Worm (Caenorhabditis elegans) whole organism, midembryonic: ENCODE measurements around the gene F40G9.9.

Source experiments
- T22C8.4 ChIP-seq: fragments of 200-800 bp; sonication (Bioruptor generic); IDR thresholded peaks from 2 replicates; pipeline ENCODE4 v1.3.6; 2022; ENCODE audit warnings: missing genetic modification characterization, missing compliant biosample characterization
- cog-1 ChIP-seq: sonication (generic microtip); optimal IDR thresholded peaks from 2 replicates; lab custom pipeline; 2016; ENCODE audit warnings: missing genetic modification characterization, missing compliant biosample characterization
- flt-1 ChIP-seq: fragments of 200-800 bp; sonication (Bioruptor generic); IDR thresholded peaks from 2 replicates; pipeline ENCODE4 v1.3.6; 2022; ENCODE audit warnings: missing genetic modification characterization, missing compliant biosample characterization
- klf-2 ChIP-seq: fragments of 200-800 bp; sonication (Bioruptor generic); conservative IDR thresholded peaks from 2 replicates; pipeline ENCODE4 v1.3.6; 2022; ENCODE audit warnings: missing genetic modification reagents, missing genetic modification characterization, missing compliant biosample characterization
- med-1 ChIP-seq: sonication (generic microtip); optimal IDR thresholded peaks from 2 replicates; lab custom pipeline; 2017; ENCODE audit warnings: missing genetic modification characterization, mild to moderate bottlenecking, missing compliant biosample characterization, antibody characterized with exemption, missing genetic modification reagents; ENCODE audit not compliant: insufficient read depth
- ref-1 ChIP-seq: fragments of 200-800 bp; sonication (Bioruptor generic); conservative IDR thresholded peaks from 2 replicates; pipeline ENCODE4 v1.3.6; 2022; ENCODE audit warnings: missing genetic modification reagents, missing genetic modification characterization, missing compliant biosample characterization
- tab-1 ChIP-seq: fragments of 200-800 bp; sonication (Bioruptor generic); IDR thresholded peaks from 2 replicates; pipeline ENCODE4 v1.3.6; 2022; ENCODE audit warnings: missing genetic modification characterization, missing compliant biosample characterization
- ztf-23 ChIP-seq: fragments of 200-800 bp; sonication (Bioruptor generic); IDR thresholded peaks from 2 replicates; pipeline ENCODE4 v1.3.6; 2022; ENCODE audit warnings: missing genetic modification reagents, missing genetic modification characterization, missing compliant biosample characterization
- ztf-29 ChIP-seq: fragments of 200-800 bp; sonication (Bioruptor generic); IDR thresholded peaks from 2 replicates; pipeline ENCODE4 v1.3.6; 2022; ENCODE audit warnings: missing genetic modification reagents, missing genetic modification characterization, missing compliant biosample characterization

The F40G9.9 gene

DNA sequence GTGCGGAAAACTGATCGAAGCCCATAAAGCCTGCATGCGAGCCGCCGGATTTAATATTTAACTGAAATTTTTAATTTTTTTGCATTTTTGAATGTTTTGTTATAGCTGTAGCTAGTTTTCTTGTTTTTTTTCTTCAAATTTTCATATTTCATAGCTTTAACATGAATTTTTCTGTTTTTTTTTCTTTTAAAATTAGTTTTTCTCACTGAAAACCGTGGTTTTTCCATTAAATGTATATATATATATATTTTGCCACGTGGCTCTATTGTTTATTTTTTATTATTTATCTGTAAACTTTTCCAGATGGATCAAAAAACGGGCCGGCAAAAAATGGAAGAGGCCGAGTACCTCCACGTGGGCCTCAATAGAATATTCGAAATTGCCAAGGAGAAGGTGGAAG, 20.3 kb upstream of the F40G9.9 start, which contains the start of gene sec-20:
sec-20 (plus strand) TSS at position 301 of the 400 bp plus-strand sequence.
- TF ChIP-seq med-1 (GFP tag; lab: Kevin White, UChicago), result no peak
- TF ChIP-seq ref-1 (GFP tag; lab: Robert Waterston, UW), result no peak
- no peak for TF ChIP-seq cog-1 (tag; lab: Kevin White, UChicago)

DNA sequence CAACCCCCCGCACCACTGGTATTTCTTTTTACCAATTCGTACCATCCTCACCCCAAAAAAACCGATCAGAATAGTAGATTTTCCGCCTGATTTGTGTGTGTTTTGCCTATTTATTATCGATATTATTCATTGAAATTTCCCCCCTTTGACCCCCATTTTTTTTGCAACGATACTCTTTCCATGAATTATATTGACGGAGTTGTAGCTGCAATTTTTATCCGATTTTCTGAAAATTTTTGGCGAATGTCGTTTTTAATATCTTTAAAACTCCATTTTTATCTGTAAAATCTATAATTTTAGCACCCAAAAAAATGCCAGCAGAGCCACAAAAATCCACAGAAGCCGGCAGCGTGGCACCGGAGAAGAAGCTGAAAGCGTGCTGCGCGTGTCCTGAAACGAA, 19.2 kb upstream of the F40G9.9 start, which contains the start of gene cox-17:
cox-17 (plus strand) TSS at position 301 of the 400 bp plus-strand sequence.
- TF ChIP-seq med-1 (GFP tag; lab: Kevin White, UChicago) (no peak), flt-1 (GFP tag; lab: Robert Waterston, UW) (no peak), T22C8.4 (no peak), ref-1 (GFP tag; lab: Robert Waterston, UW) (no peak), cog-1 (tag; lab: Kevin White, UChicago) (no peak)

DNA sequence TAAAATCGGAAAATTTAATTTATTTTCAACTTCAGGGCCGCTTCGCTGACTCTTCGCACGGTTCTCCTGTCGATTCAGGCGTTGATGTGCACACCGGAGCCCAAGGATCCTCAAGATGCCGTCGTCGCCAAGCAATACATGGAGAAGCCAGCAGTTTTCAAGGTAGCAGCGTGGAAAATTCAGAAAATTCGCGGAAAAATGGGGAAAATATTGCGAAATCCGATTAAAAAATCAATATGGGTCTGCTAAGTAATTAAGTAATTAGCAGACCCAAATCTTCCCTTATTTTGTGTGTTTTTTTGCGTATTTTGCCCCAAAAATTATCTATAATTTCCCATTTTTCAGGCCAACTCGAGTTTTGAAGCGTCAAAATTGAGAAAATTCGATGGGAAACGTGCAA, 17.8 kb upstream of the F40G9.9 start:
- no peak for TF ChIP-seq ztf-23
- TF ChIP-seq klf-2 (GFP tag; lab: Robert Waterston, UW), result no peak
- no peak for TF ChIP-seq ref-1 (GFP tag; lab: Robert Waterston, UW)
- TF ChIP-seq tab-1 (GFP tag; lab: Robert Waterston, UW), result no peak
- no peak for TF ChIP-seq med-1 (GFP tag; lab: Kevin White, UChicago)
- TF ChIP-seq flt-1 (GFP tag; lab: Robert Waterston, UW), result no peak
- no peak for TF ChIP-seq ztf-29 (GFP tag; lab: Robert Waterston, UW)
- TF ChIP-seq cog-1 (tag; lab: Kevin White, UChicago), result no peak
- no peak for TF ChIP-seq T22C8.4

DNA sequence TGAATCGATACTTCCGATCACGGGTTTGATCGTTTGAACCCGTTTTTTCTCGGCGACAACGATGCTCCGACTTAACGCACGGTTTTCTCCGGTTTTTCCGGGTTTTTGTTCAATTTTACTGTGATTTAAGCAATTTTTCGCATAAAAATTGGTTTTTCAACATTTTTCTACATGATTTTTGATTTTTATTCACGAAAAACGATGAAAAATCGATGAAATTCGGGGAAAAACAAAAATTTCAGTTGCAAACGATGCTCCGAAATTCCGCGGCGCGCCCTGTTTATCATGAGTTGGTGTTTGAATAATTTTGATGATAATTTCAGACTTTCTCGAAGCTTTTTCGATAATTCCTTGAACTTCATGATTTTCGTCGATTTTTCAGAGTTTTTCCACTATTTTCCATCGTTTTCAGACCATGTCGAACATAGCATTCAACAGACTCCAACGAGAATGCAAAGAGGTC, 16.9 kb upstream of the F40G9.9 start, which contains the start of gene ubc-20:
ubc-20 (plus strand) TSS at position 413 of the 463 bp plus-strand sequence.
- TF ChIP-seq ztf-29 (GFP tag; lab: Robert Waterston, UW) (no peak), cog-1 (tag; lab: Kevin White, UChicago) (no peak), tab-1 (GFP tag; lab: Robert Waterston, UW) (no peak), ref-1 (GFP tag; lab: Robert Waterston, UW) (no peak), klf-2 (GFP tag; lab: Robert Waterston, UW) (no peak), T22C8.4 (no peak), med-1 (GFP tag; lab: Kevin White, UChicago) (no peak), flt-1 (GFP tag; lab: Robert Waterston, UW) (no peak), ztf-23 (no peak)

DNA sequence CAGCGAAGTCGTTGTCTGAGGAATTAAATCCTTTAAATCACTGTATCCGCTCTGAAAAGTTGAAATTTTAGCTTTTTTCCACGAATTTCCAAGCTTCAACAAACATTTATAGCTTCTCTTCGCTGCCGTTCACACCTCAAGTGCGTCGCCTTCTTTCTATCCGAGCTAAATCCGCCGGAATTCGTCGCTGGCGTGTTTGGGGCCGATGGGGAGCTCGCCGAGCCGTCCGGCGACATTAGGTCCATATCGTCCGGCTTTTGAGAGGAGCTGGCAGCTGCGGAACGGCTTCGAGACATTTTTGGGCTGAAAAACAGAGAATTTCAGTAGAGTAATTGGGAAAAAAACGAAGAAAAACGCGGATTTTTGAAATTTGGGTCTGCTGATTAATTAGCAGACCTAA, 16.3 kb upstream of the F40G9.9 start, which contains the start of gene mxl-2:
mxl-2 (minus strand) TSS at position 303 of the 400 bp plus-strand sequence.
- TF ChIP-seq cog-1 (tag; lab: Kevin White, UChicago), result no peak
- TF ChIP-seq klf-2 (GFP tag; lab: Robert Waterston, UW), result no peak
- TF ChIP-seq T22C8.4, result no peak
- TF ChIP-seq ztf-23, result no peak
- TF ChIP-seq med-1 (GFP tag; lab: Kevin White, UChicago), result no peak
- TF ChIP-seq tab-1 (GFP tag; lab: Robert Waterston, UW), result no peak
- no peak for TF ChIP-seq ztf-29 (GFP tag; lab: Robert Waterston, UW)
- no peak for TF ChIP-seq ref-1 (GFP tag; lab: Robert Waterston, UW)
- TF ChIP-seq flt-1 (GFP tag; lab: Robert Waterston, UW), result no peak

DNA sequence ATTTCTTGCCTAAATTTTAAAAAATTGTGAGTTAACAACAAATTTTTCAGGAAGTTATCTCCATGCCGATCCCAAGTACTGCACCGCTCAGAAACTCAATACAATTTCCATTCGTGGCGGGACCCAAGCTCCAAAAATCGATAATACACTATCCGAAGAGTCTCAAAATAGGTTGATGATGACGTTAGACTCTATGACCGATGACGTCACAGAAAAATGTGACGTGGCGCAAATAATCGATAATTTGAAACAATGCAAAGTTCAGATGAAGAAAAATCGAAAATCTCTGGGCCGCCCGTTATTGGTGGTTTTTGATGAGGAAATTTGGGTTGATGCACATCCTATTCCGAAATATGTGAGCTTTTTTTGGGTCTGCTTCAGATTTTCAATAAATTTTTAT, 12.8 kb upstream of the F40G9.9 start:
- TF ChIP-seq klf-2 (GFP tag; lab: Robert Waterston, UW), result no peak
- TF ChIP-seq T22C8.4, result 0 out of 2 replicates have a peak, but pooled peaks have one; percentile 5

DNA sequence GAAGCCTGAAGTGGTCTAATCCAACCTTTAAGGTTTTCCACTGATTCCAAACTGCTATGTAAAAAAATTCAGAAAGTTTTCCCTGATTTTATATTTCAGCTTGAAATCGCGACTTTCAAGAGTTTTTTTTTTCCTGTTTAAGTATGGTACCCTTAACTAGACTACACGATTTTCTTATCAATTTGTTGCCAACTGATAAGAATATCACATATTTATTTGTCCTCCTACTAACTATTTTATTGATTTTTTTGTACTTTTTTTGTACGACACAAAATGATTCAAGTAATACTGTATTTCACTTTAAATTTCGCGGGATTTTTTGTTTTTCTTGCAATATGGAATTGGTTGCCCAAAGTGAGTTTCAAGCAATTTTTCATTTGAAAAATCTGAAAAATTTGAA, 11.6 kb upstream of the F40G9.9 start:
- TF ChIP-seq ztf-23 (no peak), T22C8.4 (no peak), cog-1 (tag; lab: Kevin White, UChicago) (no peak), tab-1 (GFP tag; lab: Robert Waterston, UW) (no peak), klf-2 (GFP tag; lab: Robert Waterston, UW) (no peak), ref-1 (GFP tag; lab: Robert Waterston, UW) (no peak), ztf-29 (GFP tag; lab: Robert Waterston, UW) (no peak), flt-1 (GFP tag; lab: Robert Waterston, UW) (no peak), med-1 (GFP tag; lab: Kevin White, UChicago) (no peak)

DNA sequence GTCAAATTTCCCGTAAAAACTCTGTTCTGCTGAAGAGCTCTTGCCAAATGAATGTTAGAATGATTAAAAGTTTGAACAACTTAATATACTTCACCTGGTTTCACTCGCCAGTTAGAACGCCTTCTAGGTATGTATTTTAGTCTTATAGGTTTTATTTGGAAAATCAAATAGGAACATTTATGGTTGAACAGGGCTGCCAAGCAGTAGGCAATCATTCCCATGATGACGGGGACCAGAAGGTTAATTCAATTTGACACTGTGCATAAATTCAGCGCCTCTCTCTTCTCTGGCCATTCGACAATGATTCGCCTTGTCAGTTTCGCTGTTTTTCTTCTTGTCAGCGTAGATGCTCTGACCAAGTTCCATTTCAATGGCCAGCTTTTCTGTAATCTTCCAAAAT, 10.6 kb upstream of the F40G9.9 start, which contains the start of gene F40G9.15:
F40G9.15 (plus strand) TSS at position 301 of the 400 bp plus-strand sequence.
- no peak for TF ChIP-seq flt-1 (GFP tag; lab: Robert Waterston, UW)
- no peak for TF ChIP-seq med-1 (GFP tag; lab: Kevin White, UChicago)
- no peak for TF ChIP-seq ztf-23
- TF ChIP-seq ztf-29 (GFP tag; lab: Robert Waterston, UW), result no peak
- no peak for TF ChIP-seq T22C8.4
- no peak for TF ChIP-seq ref-1 (GFP tag; lab: Robert Waterston, UW)
- no peak for TF ChIP-seq klf-2 (GFP tag; lab: Robert Waterston, UW)
- TF ChIP-seq tab-1 (GFP tag; lab: Robert Waterston, UW), result no peak
- TF ChIP-seq cog-1 (tag; lab: Kevin White, UChicago), result no peak

DNA sequence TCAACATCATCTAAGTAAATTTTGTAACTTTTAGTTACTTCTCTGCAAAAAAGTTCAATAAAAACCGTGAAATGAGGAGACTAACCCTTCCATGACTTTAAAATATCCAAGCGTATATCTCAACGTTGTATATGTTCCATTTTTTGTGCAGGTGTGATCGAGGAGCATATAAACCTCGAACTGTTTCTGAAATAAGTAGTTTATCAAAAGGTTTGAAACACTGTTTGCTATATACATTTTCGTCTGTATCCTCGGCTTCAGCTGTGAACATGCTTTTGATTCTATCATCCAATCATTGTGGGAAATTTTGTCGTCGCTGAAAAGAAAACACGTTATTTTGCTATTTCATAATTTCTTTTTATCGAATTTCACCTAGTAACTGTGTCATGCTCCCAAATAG, 9.4 kb upstream of the F40G9.9 start, which contains the start of gene F40G9.5:
F40G9.5 (plus strand) TSS at position 301 of the 400 bp plus-strand sequence.
- TF ChIP-seq cog-1 (tag; lab: Kevin White, UChicago) (no peak), flt-1 (GFP tag; lab: Robert Waterston, UW) (no peak), klf-2 (GFP tag; lab: Robert Waterston, UW) (no peak), ztf-23 (no peak), ref-1 (GFP tag; lab: Robert Waterston, UW) (no peak), ztf-29 (GFP tag; lab: Robert Waterston, UW) (no peak), tab-1 (GFP tag; lab: Robert Waterston, UW) (no peak), T22C8.4 (no peak), med-1 (GFP tag; lab: Kevin White, UChicago) (no peak)
